Fruit fly (Drosophila melanogaster): Measurements from ENCODE around the gene Ugt37A3.

Gene Ugt37A3

dm6 chr3R:12743580-12743979 lies at the start of gene Ugt37A3:
Gene Ugt37A3 (minus strand): TSS chr3R:12743680.
- TF ChIP-seq lola (GFP tag; optimal IDR thresholded peaks at IDR 0.05) (no peak), fru (GFP tag; optimal IDR thresholded peaks at IDR 0.05) (peak; percentile 37), CrebA (GFP tag; optimal IDR thresholded peaks at IDR 0.05; ENCODE audit: borderline replicate concordance) (peak; percentile 8)

- no peak for TF ChIP-seq dsf (GFP tag; optimal IDR thresholded peaks at IDR 0.05; ENCODE audit: borderline replicate concordance)
- TF ChIP-seq CG9705 (GFP tag; optimal IDR thresholded peaks at IDR 0.05) = no peak
- no peak for TF ChIP-seq Rel (GFP tag; optimal IDR thresholded peaks at IDR 0.05)
- TF ChIP-seq Rel (tag; optimal IDR thresholded peaks at IDR 0.05) = no peak
- no peak for TF ChIP-seq lola (GFP tag; optimal IDR thresholded peaks at IDR 0.05)
- no peak for TF ChIP-seq h (GFP tag; optimal IDR thresholded peaks at IDR 0.05)
- TF ChIP-seq Mio (GFP tag; optimal IDR thresholded peaks at IDR 0.05) = no peak
- no peak for TF ChIP-seq Hr78 (GFP tag; optimal IDR thresholded peaks at IDR 0.05)
- no peak for TF ChIP-seq dmrt93B (GFP tag; optimal IDR thresholded peaks at IDR 0.05)
- no peak for TF ChIP-seq pan (optimal IDR thresholded peaks at IDR 0.05)
Observed at dm6 chr3R:12783152-12783551, 39.7 kb upstream of the Ugt37A3 start, which contains the start of gene beat-Vc. Gene beat-Vc (minus strand): TSS chr3R:12783216.

- TF ChIP-seq jim (GFP tag; optimal IDR thresholded peaks at IDR 0.05) (no peak), Abd-B (GFP tag; optimal IDR thresholded peaks at IDR 0.05) (no peak), GATAd (GFP tag; optimal IDR thresholded peaks at IDR 0.05) (no peak), Jra (GFP tag; optimal IDR thresholded peaks at IDR 0.05) (no peak), sage (GFP tag; optimal IDR thresholded peaks at IDR 0.05) (no peak), Mio (GFP tag; optimal IDR thresholded peaks at IDR 0.05) (no peak), woc (GFP tag; optimal IDR thresholded peaks at IDR 0.05) (no peak), N (GFP tag; optimal IDR thresholded peaks at IDR 0.05) (no peak), dmrt93B (GFP tag; optimal IDR thresholded peaks at IDR 0.05) (no peak), ey (GFP tag; optimal IDR thresholded peaks at IDR 0.05) (no peak), Dfd (GFP tag; optimal IDR thresholded peaks at IDR 0.05) (no peak), rgr (GFP tag; optimal IDR thresholded peaks at IDR 0.05) (no peak), HLH106 (tag; optimal IDR thresholded peaks at IDR 0.05) (no peak)
Observed at dm6 chr3R:12751027-12751426, 7.5 kb upstream of the Ugt37A3 start.

dm6 chr3R:12739247-12739646 lies 4.2 kb downstream of the Ugt37A3 start, which contains the start of gene Ugt37A2:
Gene Ugt37A2 (plus strand): TSS chr3R:12739642.
- TF ChIP-seq jim (GFP tag; optimal IDR thresholded peaks at IDR 0.05) (no peak), Rel (GFP tag; optimal IDR thresholded peaks at IDR 0.05) (no peak), Rel (tag; optimal IDR thresholded peaks at IDR 0.05) (no peak), h (GFP tag; optimal IDR thresholded peaks at IDR 0.05) (no peak), GATAd (GFP tag; optimal IDR thresholded peaks at IDR 0.05) (no peak), brk (GFP tag; optimal IDR thresholded peaks at IDR 0.05) (no peak), CG9705 (GFP tag; optimal IDR thresholded peaks at IDR 0.05) (no peak), Hr78 (GFP tag; optimal IDR thresholded peaks at IDR 0.05) (no peak), dsf (GFP tag; optimal IDR thresholded peaks at IDR 0.05; ENCODE audit: borderline replicate concordance) (no peak), woc (GFP tag; optimal IDR thresholded peaks at IDR 0.05) (no peak), Dfd (GFP tag; optimal IDR thresholded peaks at IDR 0.05) (no peak), HLH106 (tag; optimal IDR thresholded peaks at IDR 0.05) (no peak), sage (GFP tag; optimal IDR thresholded peaks at IDR 0.05) (no peak), Sp1 (GFP tag; optimal IDR thresholded peaks at IDR 0.05) (no peak), fru (GFP tag; optimal IDR thresholded peaks at IDR 0.05) (no peak), psq (GFP tag; optimal IDR thresholded peaks at IDR 0.05) (no peak), N (GFP tag; optimal IDR thresholded peaks at IDR 0.05) (no peak), Hr83 (GFP tag; optimal IDR thresholded peaks at IDR 0.05; ENCODE audit: poor library complexity, severe bottlenecking) (no peak), lola (GFP tag; optimal IDR thresholded peaks at IDR 0.05) (no peak), Mio (GFP tag; optimal IDR thresholded peaks at IDR 0.05) (no peak)

dm6 chr3R:12727944-12728649 lies 15.4 kb downstream of the Ugt37A3 start:
- TF ChIP-seq foxo (GFP tag; optimal IDR thresholded peaks at IDR 0.05) = peak in 1 of 2 experiments; percentile 36
- no peak for TF ChIP-seq psq (GFP tag; optimal IDR thresholded peaks at IDR 0.05)
- TF ChIP-seq h (GFP tag; optimal IDR thresholded peaks at IDR 0.05) = peak; percentile 17
- no peak for TF ChIP-seq Vsx2 (GFP tag; optimal IDR thresholded peaks at IDR 0.05; ENCODE audit: partially characterized antibody)
- TF ChIP-seq Abd-B (GFP tag; optimal IDR thresholded peaks at IDR 0.05) = no peak
- peak; percentile 3 for TF ChIP-seq sv (GFP tag; optimal IDR thresholded peaks at IDR 0.05)
- no peak for TF ChIP-seq lola (GFP tag; optimal IDR thresholded peaks at IDR 0.05)
- no peak for TF ChIP-seq dmrt93B (GFP tag; optimal IDR thresholded peaks at IDR 0.05)
- TF ChIP-seq CrebA (GFP tag; optimal IDR thresholded peaks at IDR 0.05; ENCODE audit: borderline replicate concordance) = no peak
- no peak for TF ChIP-seq Sp1 (GFP tag; optimal IDR thresholded peaks at IDR 0.05)
- peak; percentile 3 for TF ChIP-seq fru (GFP tag; optimal IDR thresholded peaks at IDR 0.05)

Data from whole organism, wandering third instar larva.